Worm (Caenorhabditis elegans) whole organism, L2 larva: Measurements from ENCODE around the gene Y73B6BL.47.
A peak's percentile ranks its signal among the peaks of the same experiment; 100 is the strongest.

ENCODE experiments used
- ama-1 ChIP-seq: fragments of 150-350 bp; optimal IDR thresholded peaks from 2 replicates; lab custom pipeline; 2018; ENCODE audit warnings: inconsistent platforms
- blmp-1 ChIP-seq: sonication (generic microtip); optimal IDR thresholded peaks from 2 replicates; lab custom pipeline; 2017; ENCODE audit warnings: missing genetic modification characterization, mild to moderate bottlenecking, missing compliant biosample characterization, antibody characterized with exemption, moderate library complexity; ENCODE audit not compliant: insufficient read depth
- ceh-82 ChIP-seq: fragments of 150-350 bp; optimal IDR thresholded peaks from 2 replicates; lab custom pipeline; 2014; ENCODE audit warnings: missing biosample characterization, missing genetic modification characterization
- mbf-1 ChIP-seq: sonication (generic microtip); optimal IDR thresholded peaks from 2 replicates; lab custom pipeline; 2017; ENCODE audit warnings: missing biosample characterization, missing genetic modification characterization
- nhr-10 ChIP-seq: sonication (generic microtip); optimal IDR thresholded peaks from 2 replicates; lab custom pipeline; 2017; ENCODE audit warnings: missing biosample characterization, missing genetic modification characterization
- nhr-129 ChIP-seq: fragments of 150-350 bp; optimal IDR thresholded peaks from 2 replicates; lab custom pipeline; 2014; ENCODE audit warnings: missing biosample characterization, missing genetic modification characterization
- unc-39 ChIP-seq: fragments of 150-350 bp; optimal IDR thresholded peaks from 2 replicates; lab custom pipeline; 2014; ENCODE audit warnings: missing biosample characterization, missing genetic modification characterization
- zag-1 ChIP-seq: fragments of 150-350 bp; optimal IDR thresholded peaks from 2 replicates; lab custom pipeline; 2014; ENCODE audit warnings: missing biosample characterization, missing genetic modification characterization
- ztf-4 ChIP-seq: fragments of 150-350 bp; optimal IDR thresholded peaks from 2 replicates; lab custom pipeline; 2014; ENCODE audit warnings: missing biosample characterization, missing genetic modification characterization

- peak; percentile 45 for TF ChIP-seq ceh-82 (tag; lab: Kevin White, UChicago)
- TF ChIP-seq ztf-4, result peak; percentile 96
- no peak for TF ChIP-seq mbf-1
- TF ChIP-seq unc-39, result no peak
- peak; percentile 98 for TF ChIP-seq nhr-129 (tag; lab: Kevin White, UChicago)
- TF ChIP-seq ama-1, result peak; percentile 23
- peak; percentile 74 for TF ChIP-seq nhr-10 (tag; lab: Kevin White, UChicago)
- peak; percentile 41 for TF ChIP-seq zag-1
- peak; percentile 98 for TF ChIP-seq blmp-1 (tag; lab: Kevin White, UChicago)
Observed at ce11 chrIV:6336748-6337147, 25.0 kb upstream of the Y73B6BL.47 start.
